Fruit fly (Drosophila melanogaster): ENCODE measurements around the gene Rlb1.

Gene Rlb1

dm6 chr3R:9534595-9535217 is 21.6 kb downstream of the Rlb1 start:
- TF ChIP-seq Abd-B (GFP tag; optimal IDR thresholded peaks at IDR 0.05) (no peak), HLH106 (tag; optimal IDR thresholded peaks at IDR 0.05) (no peak), Vsx2 (GFP tag; optimal IDR thresholded peaks at IDR 0.05; ENCODE audit: partially characterized antibody) (peak; percentile 36), dl (GFP tag; optimal IDR thresholded peaks at IDR 0.05; ENCODE audit: insufficient read depth in 1 of 2, partially characterized antibody in 2 of 2) (peak; percentile 80 to 85), Dif (GFP tag; optimal IDR thresholded peaks at IDR 0.05; ENCODE audit: partially characterized antibody) (peak; percentile 85), woc (GFP tag; optimal IDR thresholded peaks at IDR 0.05) (no peak), usp (GFP tag; optimal IDR thresholded peaks at IDR 0.05) (no peak), Mio (GFP tag; optimal IDR thresholded peaks at IDR 0.05) (no peak), fru (GFP tag; optimal IDR thresholded peaks at IDR 0.05) (no peak), Dfd (GFP tag; optimal IDR thresholded peaks at IDR 0.05) (no peak), CG9705 (GFP tag; optimal IDR thresholded peaks at IDR 0.05) (no peak), sv (GFP tag; optimal IDR thresholded peaks at IDR 0.05) (no peak), br (GFP tag; optimal IDR thresholded peaks at IDR 0.05) (no peak), tai (GFP tag; optimal IDR thresholded peaks at IDR 0.05) (no peak)

DNA sequence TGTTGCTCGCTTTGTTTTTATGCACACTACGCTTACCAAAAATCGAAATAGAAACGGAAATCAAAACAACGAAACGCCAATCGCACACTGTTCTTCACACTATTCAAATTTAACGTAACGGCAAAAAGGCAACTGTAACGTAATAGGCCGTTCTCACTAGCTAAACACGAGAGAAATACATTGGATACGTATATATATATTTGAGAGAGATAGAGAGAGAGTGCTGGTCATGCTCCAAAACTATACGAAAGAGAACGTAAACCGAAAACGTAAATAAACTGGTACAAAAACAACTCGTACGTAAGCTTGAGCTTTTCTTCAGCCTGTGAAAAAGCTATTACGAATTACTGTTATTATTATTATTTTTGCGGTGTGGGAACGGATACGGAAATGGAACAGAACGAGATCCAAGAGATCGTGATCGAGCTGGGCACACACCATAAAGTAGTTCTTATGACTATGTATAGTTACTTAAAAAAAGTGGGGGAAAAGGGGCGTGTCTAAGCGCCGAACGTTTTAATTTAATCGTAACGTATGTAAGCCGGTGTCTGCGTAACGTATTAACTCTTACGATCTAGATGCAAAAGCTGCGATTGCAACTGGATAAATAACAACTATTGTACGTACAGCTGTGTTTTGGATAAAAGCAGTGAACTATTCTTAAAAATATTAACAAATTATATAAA is 30.5 kb downstream of the Rlb1 start:
- TF ChIP-seq woc (GFP tag; optimal IDR thresholded peaks at IDR 0.05) (no peak), N (GFP tag; optimal IDR thresholded peaks at IDR 0.05) (peak; percentile 29)

- no peak for TF ChIP-seq Vsx2 (GFP tag; optimal IDR thresholded peaks at IDR 0.05; ENCODE audit: partially characterized antibody)
- no peak for TF ChIP-seq Hr83 (GFP tag; optimal IDR thresholded peaks at IDR 0.05; ENCODE audit: poor library complexity, severe bottlenecking)
- TF ChIP-seq Dif (GFP tag; optimal IDR thresholded peaks at IDR 0.05; ENCODE audit: partially characterized antibody), result no peak
- TF ChIP-seq sv (GFP tag; optimal IDR thresholded peaks at IDR 0.05), result no peak
- TF ChIP-seq dsf (GFP tag; optimal IDR thresholded peaks at IDR 0.05; ENCODE audit: borderline replicate concordance), result no peak
- no peak for TF ChIP-seq Abd-B (GFP tag; optimal IDR thresholded peaks at IDR 0.05)
- TF ChIP-seq Hnf4 (GFP tag; optimal IDR thresholded peaks at IDR 0.05), result no peak
- TF ChIP-seq Dfd (GFP tag; optimal IDR thresholded peaks at IDR 0.05), result peak; percentile 82
Measured at dm6 chr3R:9546808-9547381, 33.8 kb downstream of the Rlb1 start.

dm6 chr3R:9548769-9549168 is 35.6 kb downstream of the Rlb1 start:
- TF ChIP-seq Mio (GFP tag; optimal IDR thresholded peaks at IDR 0.05) (no peak), Sp1 (GFP tag; optimal IDR thresholded peaks at IDR 0.05) (no peak), br (GFP tag; optimal IDR thresholded peaks at IDR 0.05) (no peak), sage (GFP tag; optimal IDR thresholded peaks at IDR 0.05) (no peak), Dif (GFP tag; optimal IDR thresholded peaks at IDR 0.05; ENCODE audit: partially characterized antibody) (no peak), Dfd (GFP tag; optimal IDR thresholded peaks at IDR 0.05) (no peak), rgr (GFP tag; optimal IDR thresholded peaks at IDR 0.05) (no peak)

DNA sequence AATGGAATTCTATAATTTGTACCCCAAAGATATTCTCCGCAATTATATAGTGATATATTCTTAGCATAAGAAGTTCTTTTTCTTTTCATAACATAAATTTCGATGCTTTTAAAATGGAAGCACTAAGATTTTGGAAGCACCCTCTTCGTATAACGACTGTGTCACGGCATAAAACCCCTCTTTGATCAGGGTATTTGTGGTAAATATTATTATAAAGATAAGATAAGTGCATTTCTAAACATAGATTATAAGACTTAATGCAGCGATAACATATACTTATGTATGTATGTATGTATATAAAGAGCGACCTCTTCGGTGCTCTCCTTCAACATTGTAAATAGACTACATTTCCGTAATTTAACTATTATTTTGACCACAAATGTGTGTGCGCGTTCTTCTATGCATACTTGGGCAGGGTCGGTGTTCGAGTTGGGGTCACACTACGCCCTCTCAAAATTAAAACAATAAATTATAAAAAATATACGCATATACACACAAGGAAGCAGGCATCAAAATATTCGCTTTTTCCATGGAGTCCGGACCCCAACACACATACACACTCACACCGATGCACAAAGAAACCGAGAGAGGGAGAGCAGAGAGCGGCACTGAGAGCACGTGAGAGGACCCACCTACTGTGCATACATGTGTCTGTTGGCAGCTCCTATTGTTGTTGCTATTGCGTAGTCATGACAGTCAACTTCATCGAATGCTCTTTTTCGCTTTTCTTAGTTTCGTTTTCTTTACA is 37.3 kb downstream of the Rlb1 start:
- peak; percentile 26 for TF ChIP-seq br (GFP tag; optimal IDR thresholded peaks at IDR 0.05)
- no peak for TF ChIP-seq usp (GFP tag; optimal IDR thresholded peaks at IDR 0.05)
- peak; percentile 23 for TF ChIP-seq OdsH (GFP tag; optimal IDR thresholded peaks at IDR 0.05)
- no peak for TF ChIP-seq Myc (optimal IDR thresholded peaks at IDR 0.05)
- TF ChIP-seq Hr83 (GFP tag; optimal IDR thresholded peaks at IDR 0.05; ENCODE audit: poor library complexity, severe bottlenecking), result peak; percentile 91
- no peak for TF ChIP-seq CrebA (GFP tag; optimal IDR thresholded peaks at IDR 0.05; ENCODE audit: borderline replicate concordance)
- TF ChIP-seq dsf (GFP tag; optimal IDR thresholded peaks at IDR 0.05; ENCODE audit: borderline replicate concordance), result no peak
- peak; percentile 66 for TF ChIP-seq sage (GFP tag; optimal IDR thresholded peaks at IDR 0.05)
- no peak for TF ChIP-seq HLH106 (tag; optimal IDR thresholded peaks at IDR 0.05)
- TF ChIP-seq Jra (GFP tag; optimal IDR thresholded peaks at IDR 0.05), result peak; percentile 31
- TF ChIP-seq jim (GFP tag; optimal IDR thresholded peaks at IDR 0.05), result no peak
- no peak for TF ChIP-seq foxo (GFP tag; optimal IDR thresholded peaks at IDR 0.05)
- peak; percentile 100 for TF ChIP-seq Dif (GFP tag; optimal IDR thresholded peaks at IDR 0.05; ENCODE audit: partially characterized antibody)
- no peak for TF ChIP-seq lola (GFP tag; optimal IDR thresholded peaks at IDR 0.05)
- TF ChIP-seq brk (GFP tag; optimal IDR thresholded peaks at IDR 0.05), result peak; percentile 24
- no peak for TF ChIP-seq GATAd (GFP tag; optimal IDR thresholded peaks at IDR 0.05)
- no peak for TF ChIP-seq pan (optimal IDR thresholded peaks at IDR 0.05)
- no peak for TF ChIP-seq Dfd (GFP tag; optimal IDR thresholded peaks at IDR 0.05)
- no peak for TF ChIP-seq dmrt93B (GFP tag; optimal IDR thresholded peaks at IDR 0.05)
- no peak for TF ChIP-seq Sp1 (GFP tag; optimal IDR thresholded peaks at IDR 0.05)
- no peak for TF ChIP-seq fru (GFP tag; optimal IDR thresholded peaks at IDR 0.05)
- peak; percentile 64 for TF ChIP-seq Rel (GFP tag; optimal IDR thresholded peaks at IDR 0.05)
- no peak for TF ChIP-seq Rel (tag; optimal IDR thresholded peaks at IDR 0.05)
- no peak for TF ChIP-seq psq (GFP tag; optimal IDR thresholded peaks at IDR 0.05)
- TF ChIP-seq Abd-B (GFP tag; optimal IDR thresholded peaks at IDR 0.05), result no peak
- no peak for TF ChIP-seq woc (GFP tag; optimal IDR thresholded peaks at IDR 0.05)
- no peak for TF ChIP-seq tai (GFP tag; optimal IDR thresholded peaks at IDR 0.05)
- peak; percentile 56 for TF ChIP-seq N (GFP tag; optimal IDR thresholded peaks at IDR 0.05)
- no peak for TF ChIP-seq sv (GFP tag; optimal IDR thresholded peaks at IDR 0.05)
- no peak for TF ChIP-seq Mio (GFP tag; optimal IDR thresholded peaks at IDR 0.05)

Measured in whole organism, wandering third instar larva.